Fruit fly (Drosophila melanogaster) whole organism, embryonic: ENCODE data around the gene CG6028.

Source experiments
- Atf6 ChIP-seq: fragments of 200-800 bp; sonication (Bioruptor generic); IDR thresholded peaks from 2 replicates; pipeline ENCODE4 v1.3.6; 2022; ENCODE audit warnings: missing biosample characterization, missing genetic modification characterization
- CG10543 ChIP-seq: fragments of 200-800 bp; sonication (Bioruptor generic); optimal IDR thresholded peaks from 3 replicates; lab custom pipeline; 2017; ENCODE audit warnings: missing biosample characterization, mild to moderate bottlenecking, missing genetic modification characterization, moderate library complexity
- CG10654 ChIP-seq: fragments of 200-800 bp; sonication (Bioruptor generic); optimal IDR thresholded peaks from 2 replicates; lab custom pipeline; 2016; ENCODE audit warnings: missing biosample characterization, missing genetic modification characterization
- CG10959 ChIP-seq: fragments of 200-800 bp; sonication (Bioruptor generic); IDR thresholded peaks from 2 replicates; pipeline ENCODE4 v1.3.6; 2022; ENCODE audit warnings: missing biosample characterization, missing genetic modification characterization
- CG11093 ChIP-seq: fragments of 200-800 bp; sonication (Bioruptor generic); IDR thresholded peaks from 3 replicates; pipeline ENCODE4 v1.3.6; 2022; ENCODE audit warnings: missing biosample characterization, missing genetic modification characterization
- CG11560 ChIP-seq: fragments of 200-800 bp; sonication (Bioruptor generic); IDR thresholded peaks from 3 replicates; pipeline ENCODE4 v1.3.6; 2022; ENCODE audit warnings: missing biosample characterization, missing genetic modification characterization
- CG12659 ChIP-seq: fragments of 200-800 bp; sonication (Bioruptor generic); optimal IDR thresholded peaks from 3 replicates; lab custom pipeline; 2017; ENCODE audit warnings: mild to moderate bottlenecking, missing biosample characterization, missing genetic modification reagents, missing genetic modification characterization
- CG12744 ChIP-seq: fragments of 200-800 bp; sonication (Bioruptor generic); optimal IDR thresholded peaks from 2 replicates; lab custom pipeline; 2016; ENCODE audit warnings: missing biosample characterization, missing genetic modification characterization
- CG15011 ChIP-seq: fragments of 200-800 bp; sonication (Bioruptor generic); optimal IDR thresholded peaks from 3 replicates; lab custom pipeline; 2018; ENCODE audit warnings: missing biosample characterization, mild to moderate bottlenecking, missing genetic modification characterization
- CG15073 ChIP-seq: fragments of 200-800 bp; sonication (Bioruptor generic); optimal IDR thresholded peaks from 2 replicates; lab custom pipeline; 2016; ENCODE audit warnings: missing biosample characterization, missing genetic modification characterization
- CG16779 ChIP-seq: fragments of 200-800 bp; sonication (Bioruptor generic); IDR thresholded peaks from 2 replicates; pipeline ENCODE4 v1.3.6; 2022; ENCODE audit warnings: missing biosample characterization, missing genetic modification characterization
- CG17328 ChIP-seq: fragments of 200-800 bp; sonication (Bioruptor generic); IDR thresholded peaks from 2 replicates; pipeline ENCODE4 v1.3.6; 2022; ENCODE audit warnings: missing biosample characterization, missing genetic modification characterization
- CG3726 ChIP-seq: fragments of 200-800 bp; sonication (Bioruptor generic); IDR thresholded peaks from 3 replicates; pipeline ENCODE4, ENCODE4 v1.3.6; 2022; ENCODE audit warnings: missing biosample characterization, missing genetic modification characterization
- CG42726 ChIP-seq: fragments of 200-800 bp; sonication (Bioruptor generic); IDR thresholded peaks from 2 replicates; pipeline ENCODE4 v1.3.6; 2022; ENCODE audit warnings: missing biosample characterization, missing genetic modification characterization; ENCODE audit not compliant: partially characterized antibody
- CG4424 ChIP-seq: fragments of 200-800 bp; sonication (Bioruptor generic); optimal IDR thresholded peaks from 3 replicates; lab custom pipeline; 2016; ENCODE audit warnings: missing biosample characterization, missing genetic modification characterization
- CG8089 ChIP-seq: fragments of 200-800 bp; sonication (Bioruptor generic); optimal IDR thresholded peaks from 3 replicates; lab custom pipeline; 2016; ENCODE audit warnings: missing biosample characterization, missing genetic modification characterization
- CG8388 ChIP-seq: fragments of 200-800 bp; sonication (Bioruptor generic); optimal IDR thresholded peaks from 2 replicates; lab custom pipeline; 2019; ENCODE audit warnings: missing biosample characterization, mild to moderate bottlenecking, missing genetic modification characterization, moderate library complexity
- CG9437 ChIP-seq: fragments of 200-800 bp; sonication (Bioruptor generic); optimal IDR thresholded peaks from 2 replicates; lab custom pipeline; 2018; ENCODE audit warnings: missing biosample characterization, mild to moderate bottlenecking, missing genetic modification characterization
- CkIIα-i1 ChIP-seq: fragments of 200-800 bp; sonication (Bioruptor generic); IDR thresholded peaks from 2 replicates; pipeline ENCODE4 v1.3.6; 2022; ENCODE audit warnings: missing biosample characterization, missing genetic modification characterization
- D19B ChIP-seq: fragments of 200-800 bp; sonication (Bioruptor generic); optimal IDR thresholded peaks from 2 replicates; lab custom pipeline; 2017; ENCODE audit warnings: missing biosample characterization, mild to moderate bottlenecking, missing genetic modification characterization
- Dbx ChIP-seq: fragments of 200-800 bp; sonication (Bioruptor generic); IDR thresholded peaks from 3 replicates; pipeline ENCODE4 v1.3.6; 2022; ENCODE audit warnings: missing biosample characterization, missing genetic modification characterization
- Ets97D ChIP-seq: fragments of 200-800 bp; sonication (Bioruptor generic); optimal IDR thresholded peaks from 3 replicates; lab custom pipeline; 2016; ENCODE audit warnings: missing biosample characterization, missing genetic modification characterization
- Hr3 ChIP-seq: fragments of 200-800 bp; sonication (Bioruptor generic); optimal IDR thresholded peaks from 3 replicates; lab custom pipeline; 2016; ENCODE audit warnings: missing biosample characterization, missing genetic modification characterization
- Hsf ChIP-seq: fragments of 200-800 bp; sonication (Bioruptor generic); optimal IDR thresholded peaks from 3 replicates; lab custom pipeline; 2016; ENCODE audit warnings: missing biosample characterization, missing genetic modification characterization
- Lim3 ChIP-seq: fragments of 200-800 bp; sonication (Bioruptor generic); IDR thresholded peaks from 2 replicates; pipeline ENCODE4 v1.3.6; 2022; ENCODE audit warnings: missing biosample characterization, missing genetic modification characterization
- MTF-1 ChIP-seq: fragments of 200-800 bp; sonication (Bioruptor generic); optimal IDR thresholded peaks from 2 replicates; lab custom pipeline; 2018; ENCODE audit warnings: missing biosample characterization, mild to moderate bottlenecking, missing genetic modification characterization, borderline replicate concordance
- Myb ChIP-seq: fragments of 200-800 bp; sonication (Bioruptor generic); optimal IDR thresholded peaks from 2 replicates; lab custom pipeline; 2016; ENCODE audit warnings: missing biosample characterization, missing genetic modification characterization
- NC2α ChIP-seq: fragments of 200-800 bp; sonication (Bioruptor generic); optimal IDR thresholded peaks from 2 replicates; lab custom pipeline; 2016; ENCODE audit warnings: missing biosample characterization, missing genetic modification characterization
- NC2β ChIP-seq: fragments of 200-800 bp; sonication (Bioruptor generic); optimal IDR thresholded peaks from 2 replicates; lab custom pipeline; 2016; ENCODE audit warnings: missing biosample characterization, missing genetic modification characterization
- Rfx ChIP-seq: fragments of 200-800 bp; sonication (Bioruptor generic); IDR thresholded peaks from 2 replicates; pipeline ENCODE4 v1.3.6; 2022; ENCODE audit warnings: missing biosample characterization, missing genetic modification characterization
- Tbp ChIP-seq: fragments of >200 bp; optimal IDR thresholded peaks from 2 replicates; lab custom pipeline; 2018; ENCODE audit warnings: missing biosample characterization, missing genetic modification characterization
- corto ChIP-seq: fragments of 200-800 bp; sonication (Bioruptor generic); optimal IDR thresholded peaks from 2 replicates; lab custom pipeline; 2016; ENCODE audit warnings: missing biosample characterization, mild to moderate bottlenecking, missing genetic modification characterization, moderate library complexity
- crp ChIP-seq, 2 experiments: fragments of 200-800 bp; sonication (Bioruptor generic); optimal IDR thresholded peaks; 2 replicates in 1 of 2; 3 replicates in 1 of 2; lab custom pipeline; 2017; ENCODE audit warnings: missing biosample characterization in 2 of 2, missing genetic modification characterization in 2 of 2, mild to moderate bottlenecking in 1 of 2, moderate library complexity in 1 of 2
- cwo ChIP-seq: fragments of 200-800 bp; sonication (Bioruptor generic); optimal IDR thresholded peaks from 3 replicates; lab custom pipeline; 2017; ENCODE audit warnings: missing biosample characterization, missing genetic modification characterization, mild to moderate bottlenecking, moderate library complexity, missing genetic modification reagents
- danr ChIP-seq: fragments of 200-800 bp; sonication (Bioruptor generic); IDR thresholded peaks from 2 replicates; pipeline ENCODE4 v1.3.6; 2022; ENCODE audit warnings: missing biosample characterization, missing genetic modification characterization
- esg ChIP-seq: fragments of 200-800 bp; sonication (Bioruptor generic); conservative IDR thresholded peaks from 2 replicates; pipeline ENCODE4 v1.3.6; 2022; ENCODE audit warnings: missing biosample characterization, missing genetic modification characterization
- gcm ChIP-seq: fragments of 200-800 bp; sonication (Bioruptor generic); optimal IDR thresholded peaks from 2 replicates; lab custom pipeline; 2019; ENCODE audit warnings: missing biosample characterization, mild to moderate bottlenecking, missing genetic modification characterization, moderate library complexity
- gem ChIP-seq: fragments of 200-800 bp; sonication (Bioruptor generic); optimal IDR thresholded peaks from 2 replicates; lab custom pipeline; 2019; ENCODE audit warnings: missing biosample characterization, mild to moderate bottlenecking, missing genetic modification characterization, moderate library complexity
- gfzf ChIP-seq: fragments of 200-800 bp; sonication (Bioruptor generic); optimal IDR thresholded peaks from 2 replicates; lab custom pipeline; 2016; ENCODE audit warnings: missing biosample characterization, mild to moderate bottlenecking, missing genetic modification characterization, moderate library complexity
- gsb ChIP-seq: fragments of 200-800 bp; sonication (Bioruptor generic); IDR thresholded peaks from 2 replicates; pipeline ENCODE4 v1.3.6; 2022; ENCODE audit warnings: missing biosample characterization, missing genetic modification characterization
- gt ChIP-seq: fragments of 200-800 bp; sonication (Bioruptor generic); IDR thresholded peaks from 2 replicates; pipeline ENCODE4 v1.3.6; 2022; ENCODE audit warnings: missing biosample characterization, missing genetic modification characterization
- hkb ChIP-seq, 2 experiments: fragments of 200-800 bp in 1 of 2; fragments of >200 bp in 1 of 2; sonication (Bioruptor generic) in 1 of 2; IDR thresholded peaks in 1 of 2; optimal IDR thresholded peaks in 1 of 2; 2 replicates each; pipeline versions ENCODE4 v1.3.6 to Lab custom; 2017 to 2022; ENCODE audit warnings: missing biosample characterization in 1 of 2, missing genetic modification characterization in 1 of 2
- ind ChIP-seq: fragments of 200-800 bp; sonication (Bioruptor generic); optimal IDR thresholded peaks from 3 replicates; lab custom pipeline; 2016; ENCODE audit warnings: missing biosample characterization, missing genetic modification characterization
- ken ChIP-seq: fragments of 200-800 bp; sonication (Bioruptor generic); IDR thresholded peaks from 3 replicates; pipeline ENCODE4 v1.3.6; 2022; ENCODE audit warnings: missing biosample characterization, missing genetic modification characterization
- oc ChIP-seq: fragments of 200-800 bp; sonication (Bioruptor generic); optimal IDR thresholded peaks from 2 replicates; lab custom pipeline; 2018; ENCODE audit warnings: missing biosample characterization, mild to moderate bottlenecking, missing genetic modification characterization, moderate library complexity
- pros ChIP-seq: fragments of 200-800 bp; sonication (Bioruptor generic); optimal IDR thresholded peaks from 3 replicates; lab custom pipeline; 2019; ENCODE audit warnings: missing biosample characterization, mild to moderate bottlenecking, missing genetic modification characterization, moderate library complexity
- pzg ChIP-seq: fragments of 200-800 bp; sonication (Bioruptor generic); optimal IDR thresholded peaks from 3 replicates; lab custom pipeline; 2018; ENCODE audit warnings: missing biosample characterization, mild to moderate bottlenecking, missing genetic modification characterization, moderate library complexity
- row ChIP-seq: fragments of 200-800 bp; sonication (Bioruptor generic); IDR thresholded peaks from 3 replicates; pipeline ENCODE4 v1.3.6; 2022; ENCODE audit warnings: missing biosample characterization, missing genetic modification characterization
- scrt ChIP-seq: fragments of 200-800 bp; sonication (Bioruptor generic); optimal IDR thresholded peaks from 2 replicates; lab custom pipeline; 2018; ENCODE audit warnings: missing biosample characterization, mild to moderate bottlenecking, missing genetic modification characterization, moderate library complexity
- twi ChIP-seq: fragments of 200-800 bp; optimal IDR thresholded peaks from 2 replicates; lab custom pipeline; 2019; ENCODE audit warnings: missing biosample characterization, mild to moderate bottlenecking, missing genetic modification characterization, moderate library complexity
- zfh2 ChIP-seq: fragments of 200-800 bp; sonication (Bioruptor generic); optimal IDR thresholded peaks from 2 replicates; lab custom pipeline; 2016; ENCODE audit warnings: missing biosample characterization, missing genetic modification characterization

CG6028 gene

dm6 chr3R:22039480-22039879, 14.2 kb upstream of the CG6028 start (continued):
- TF ChIP-seq CG12744 (GFP tag; lab: Kevin White, UChicago) (no peak), CG11093 (GFP tag; lab: Robert Waterston, UW) (peak; percentile 52; the same call in 2 of the 3 replicates), zfh2 (GFP tag; lab: Kevin White, UChicago) (no peak), oc (peak; percentile 52), CG3726 (GFP tag; lab: Robert Waterston, UW) (no peak), MTF-1 (no peak), crp (GFP tag; optimal IDR thresholded peaks at IDR 0.05; lab: Kevin White, UChicago) (peak in 1 of 2 experiments; percentile 10), NC2β (no peak), CG8089 (GFP tag; lab: Kevin White, UChicago) (no peak), row (peak; percentile 78), Ets97D (GFP tag; lab: Kevin White, UChicago) (no peak), CG15011 (GFP tag; lab: Kevin White, UChicago) (no peak), scrt (no peak), pzg (GFP tag; lab: Kevin White, UChicago) (no peak), CG4424 (peak; percentile 44), CG42726 (GFP tag; lab: Robert Waterston, UW) (no peak), CG10543 (no peak), gsb (GFP tag; lab: Robert Waterston, UW) (no peak), esg (GFP tag; lab: Robert Waterston, UW) (peak; percentile 29; the same call in 1 of the 2 replicates), CG12659 (GFP tag; lab: Kevin White, UChicago) (peak; percentile 34), danr (no peak), D19B (GFP tag; lab: Kevin White, UChicago) (no peak), CkIIα-i1 (GFP tag; lab: Robert Waterston, UW) (no peak), Atf6 (GFP tag; lab: Robert Waterston, UW) (0 out of 2 replicates have a peak, but pooled peaks have one; percentile 27), gcm (GFP tag; lab: Kevin White, UChicago) (no peak), CG16779 (GFP tag; lab: Robert Waterston, UW) (no peak), Tbp (GFP tag; lab: Kevin White, UChicago) (no peak), gt (no peak), Dbx (GFP tag; lab: Robert Waterston, UW) (no peak), Rfx (0 out of 2 replicates have a peak, but pooled peaks have one; percentile 21), gfzf (GFP tag; lab: Kevin White, UChicago) (no peak), CG11560 (no peak), ken (peak; percentile 61; the same call in 1 of the 3 replicates), gem (tag; lab: Kevin White, UChicago) (no peak), pros (peak; percentile 4), Myb (GFP tag; lab: Kevin White, UChicago) (no peak), Hr3 (peak; percentile 25), cwo (GFP tag; lab: Kevin White, UChicago) (peak; percentile 23), CG15073 (GFP tag; lab: Kevin White, UChicago) (no peak), CG10959 (GFP tag; lab: Robert Waterston, UW) (no peak), twi (tag; lab: Kevin White, UChicago) (no peak), Lim3 (GFP tag; lab: Robert Waterston, UW) (no peak), CG10654 (GFP tag; lab: Kevin White, UChicago) (no peak), corto (GFP tag; lab: Kevin White, UChicago) (no peak), CG8388 (GFP tag; lab: Kevin White, UChicago) (peak; percentile 24), NC2α (GFP tag; lab: Kevin White, UChicago) (no peak), CG9437 (GFP tag; lab: Kevin White, UChicago) (no peak), CG17328 (GFP tag; lab: Robert Waterston, UW) (peak; percentile 78), ind (peak; percentile 30), Hsf (GFP tag; lab: Kevin White, UChicago) (peak; percentile 45), hkb (optimal IDR thresholded peaks at IDR 0.05; lab: Kevin White, UChicago) (no peak), hkb (GFP tag; IDR thresholded peaks at IDR 0.05; lab: Robert Waterston, UW) (peak; percentile 83)
